Worm (Caenorhabditis elegans) whole organism, L2 larva: ENCODE results near the gene F20D6.10.

Experiments
- C34F6.9 ChIP-seq: fragments of 150-350 bp; optimal IDR thresholded peaks from 2 replicates; lab custom pipeline; 2014; ENCODE audit warnings: missing biosample characterization, missing genetic modification characterization
- R02D3.7 ChIP-seq: fragments of 150-350 bp; optimal IDR thresholded peaks from 2 replicates; lab custom pipeline; 2014; ENCODE audit warnings: missing biosample characterization, missing genetic modification characterization
- Y55F3AM.14 ChIP-seq: fragments of 200-800 bp; sonication (Bioruptor generic); optimal IDR thresholded peaks from 2 replicates; lab custom pipeline; 2018; ENCODE audit warnings: mild to moderate bottlenecking, missing genetic modification characterization, missing compliant biosample characterization
- ZK546.5 ChIP-seq: sonication (generic microtip); optimal IDR thresholded peaks from 2 replicates; lab custom pipeline; 2017; ENCODE audit warnings: missing biosample characterization, missing genetic modification characterization
- alr-1 ChIP-seq: fragments of 150-350 bp; optimal IDR thresholded peaks from 2 replicates; lab custom pipeline; 2014; ENCODE audit warnings: missing biosample characterization, missing genetic modification characterization
- aly-2 ChIP-seq: fragments of 150-350 bp; optimal IDR thresholded peaks from 2 replicates; lab custom pipeline; 2014; ENCODE audit warnings: missing biosample characterization, missing genetic modification characterization
- ama-1 ChIP-seq: fragments of 150-350 bp; optimal IDR thresholded peaks from 2 replicates; lab custom pipeline; 2018; ENCODE audit warnings: inconsistent platforms
- blmp-1 ChIP-seq: sonication (generic microtip); optimal IDR thresholded peaks from 2 replicates; lab custom pipeline; 2017; ENCODE audit warnings: missing genetic modification characterization, mild to moderate bottlenecking, missing compliant biosample characterization, antibody characterized with exemption, moderate library complexity; ENCODE audit not compliant: insufficient read depth
- ceh-16 ChIP-seq: fragments of 150-350 bp; optimal IDR thresholded peaks from 2 replicates; lab custom pipeline; 2014; ENCODE audit warnings: missing biosample characterization, missing genetic modification characterization
- ceh-82 ChIP-seq: fragments of 150-350 bp; optimal IDR thresholded peaks from 2 replicates; lab custom pipeline; 2014; ENCODE audit warnings: missing biosample characterization, missing genetic modification characterization
- crh-2 ChIP-seq: sonication (generic microtip); optimal IDR thresholded peaks from 2 replicates; lab custom pipeline; 2017; ENCODE audit warnings: missing biosample characterization, missing genetic modification characterization
- dmd-4 ChIP-seq: sonication (generic microtip); optimal IDR thresholded peaks from 2 replicates; lab custom pipeline; 2017; ENCODE audit warnings: missing biosample characterization, missing genetic modification characterization
- egl-27 ChIP-seq: sonication (generic microtip); optimal IDR thresholded peaks from 3 replicates; lab custom pipeline; 2017; ENCODE audit warnings: missing biosample characterization, missing genetic modification reagents, missing genetic modification characterization
- elt-1 ChIP-seq: fragments of 150-350 bp; optimal IDR thresholded peaks from 2 replicates; lab custom pipeline; 2014; ENCODE audit warnings: missing biosample characterization, missing genetic modification characterization
- fos-1 ChIP-seq: fragments of 150-350 bp; optimal IDR thresholded peaks from 2 replicates; lab custom pipeline; 2014; ENCODE audit warnings: missing biosample characterization, missing genetic modification characterization
- gmeb-1 ChIP-seq: fragments of 150-350 bp; optimal IDR thresholded peaks from 2 replicates; lab custom pipeline; 2014; ENCODE audit warnings: missing biosample characterization, missing genetic modification characterization
- lin-11 ChIP-seq: fragments of 150-350 bp; sonication (generic microtip); optimal IDR thresholded peaks from 2 replicates; lab custom pipeline; 2014; ENCODE audit warnings: missing biosample characterization, missing genetic modification characterization, inconsistent platforms, mixed read lengths
- lin-39 ChIP-seq: fragments of 150-350 bp; optimal IDR thresholded peaks from 2 replicates; lab custom pipeline; 2014; ENCODE audit warnings: missing biosample characterization, missing genetic modification reagents, missing genetic modification characterization
- lsy-2 ChIP-seq, 2 experiments: fragments of 150-350 bp in 1 of 2; sonication (generic microtip) in 1 of 2; optimal IDR thresholded peaks; 2 replicates each; lab custom pipeline; 2014 to 2017; ENCODE audit warnings: missing biosample characterization in 2 of 2, missing genetic modification characterization in 2 of 2
- mab-5 ChIP-seq: fragments of 150-350 bp; optimal IDR thresholded peaks from 2 replicates; lab custom pipeline; 2014; ENCODE audit warnings: missing biosample characterization, missing genetic modification characterization
- mdl-1 ChIP-seq, 2 experiments: fragments of 150-350 bp in 1 of 2; sonication (generic microtip) in 1 of 2; optimal IDR thresholded peaks; 2 replicates each; lab custom pipeline; 2017; ENCODE audit warnings: missing biosample characterization in 2 of 2, missing genetic modification characterization in 2 of 2
- nhr-237 ChIP-seq: fragments of 150-350 bp; optimal IDR thresholded peaks from 2 replicates; lab custom pipeline; 2014; ENCODE audit warnings: missing biosample characterization, missing genetic modification characterization
- nhr-6 ChIP-seq: fragments of 150-350 bp; optimal IDR thresholded peaks from 2 replicates; lab custom pipeline; 2014; ENCODE audit warnings: missing biosample characterization, missing genetic modification characterization
- nhr-77 ChIP-seq: fragments of 150-350 bp; optimal IDR thresholded peaks from 2 replicates; lab custom pipeline; 2014; ENCODE audit warnings: missing biosample characterization, missing genetic modification characterization
- peb-1 ChIP-seq: fragments of 150-350 bp; optimal IDR thresholded peaks from 2 replicates; lab custom pipeline; 2014; ENCODE audit warnings: missing biosample characterization, missing genetic modification characterization
- sem-4 ChIP-seq: fragments of 150-350 bp; optimal IDR thresholded peaks from 2 replicates; lab custom pipeline; 2014; ENCODE audit warnings: missing biosample characterization, missing genetic modification reagents, missing genetic modification characterization
- skn-1 ChIP-seq: sonication (generic microtip); optimal IDR thresholded peaks from 2 replicates; lab custom pipeline; 2017; ENCODE audit warnings: missing biosample characterization, missing genetic modification characterization
- sma-3 ChIP-seq: sonication (generic microtip); optimal IDR thresholded peaks from 2 replicates; lab custom pipeline; 2016; ENCODE audit warnings: missing genetic modification reagents, missing genetic modification characterization, missing compliant biosample characterization
- sma-9 ChIP-seq, 2 experiments: fragments of 150-350 bp in 1 of 2; sonication (generic microtip) in 1 of 2; optimal IDR thresholded peaks; 2 replicates each; lab custom pipeline; 2014 to 2016; ENCODE audit warnings: missing genetic modification characterization in 2 of 2, mild to moderate bottlenecking in 1 of 2, missing biosample characterization in 1 of 2, missing compliant biosample characterization in 1 of 2, missing genetic modification reagents in 1 of 2, moderate library complexity in 1 of 2
- snpc-4 ChIP-seq: fragments of 150-350 bp; optimal IDR thresholded peaks from 2 replicates; lab custom pipeline; 2014; ENCODE audit warnings: missing biosample characterization, missing genetic modification characterization
- unc-39 ChIP-seq: fragments of 150-350 bp; optimal IDR thresholded peaks from 2 replicates; lab custom pipeline; 2014; ENCODE audit warnings: missing biosample characterization, missing genetic modification characterization
- unc-55 ChIP-seq: fragments of 150-350 bp; sonication (generic microtip); optimal IDR thresholded peaks from 3 replicates; lab custom pipeline; 2014; ENCODE audit warnings: missing biosample characterization, missing genetic modification reagents, missing genetic modification characterization
- zag-1 ChIP-seq: fragments of 150-350 bp; optimal IDR thresholded peaks from 2 replicates; lab custom pipeline; 2014; ENCODE audit warnings: missing biosample characterization, missing genetic modification characterization
- ztf-1 ChIP-seq: fragments of 200-800 bp; sonication (Bioruptor generic); conservative IDR thresholded peaks from 2 replicates; pipeline ENCODE4 v1.3.6; 2022; ENCODE audit warnings: missing genetic modification characterization, missing compliant biosample characterization
- ztf-11 ChIP-seq: sonication (generic microtip); optimal IDR thresholded peaks from 2 replicates; lab custom pipeline; 2017; ENCODE audit warnings: missing biosample characterization, missing genetic modification characterization
- ztf-4 ChIP-seq: fragments of 150-350 bp; optimal IDR thresholded peaks from 2 replicates; lab custom pipeline; 2014; ENCODE audit warnings: missing biosample characterization, missing genetic modification characterization

Gene F20D6.10

DNA sequence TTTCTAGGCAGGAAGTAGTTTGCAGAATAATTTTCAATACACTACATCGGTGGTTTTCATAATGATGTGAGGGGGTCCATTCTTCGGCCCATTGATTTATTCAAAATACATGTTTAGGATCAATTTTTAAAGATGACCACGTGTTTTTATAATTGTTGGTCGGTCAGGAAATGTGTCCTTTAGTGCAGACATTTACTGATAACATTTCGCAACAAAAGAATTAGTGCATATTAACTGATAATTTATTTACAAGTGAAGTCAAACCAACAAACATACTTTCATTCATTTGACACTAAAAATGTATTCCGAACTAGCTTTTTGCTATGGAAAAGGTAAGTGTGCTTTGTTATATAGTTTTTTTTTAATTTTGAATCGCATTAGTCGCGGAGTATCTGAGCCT is 34.0 kb downstream of the F20D6.10 start, which contains the start of gene F20D6.5:
TSS of gene F20D6.5 (plus strand) at position 259 of the 400 bp plus-strand sequence.
- TF ChIP-seq unc-39 (tag; lab: Kevin White, UChicago) (no peak), nhr-6 (no peak), sma-9 (GFP tag; optimal IDR thresholded peaks at IDR 0.05; lab: Kevin White, UChicago) (peak; percentile 64), sma-9 (tag; optimal IDR thresholded peaks at IDR 0.05; lab: Kevin White, UChicago) (no peak), fos-1 (tag; lab: Kevin White, UChicago) (peak; percentile 18)
- TF ChIP-seq, all 48 proteins: peak for 2

DNA sequence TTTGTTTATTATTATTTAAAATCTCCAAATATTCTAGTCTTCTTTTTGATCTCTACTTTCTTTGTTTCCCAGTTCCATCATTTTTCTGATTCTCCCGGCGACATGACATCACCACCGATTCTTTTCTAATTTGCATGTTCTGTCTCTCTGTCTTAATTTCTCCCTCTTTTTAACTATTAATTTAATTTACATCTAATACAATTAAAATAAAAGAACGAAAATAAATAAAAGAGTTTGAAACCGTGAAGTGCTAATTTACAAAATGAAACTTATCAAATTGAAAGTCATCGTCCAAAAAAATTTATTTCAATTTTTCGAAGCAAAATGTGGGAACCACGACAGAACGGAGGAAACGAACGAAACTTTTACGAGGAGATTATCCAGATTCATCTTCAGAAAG is 36.1 kb downstream of the F20D6.10 start, which contains the start of gene F20D6.6:
TSS of gene F20D6.6 (plus strand) at position 301 of the 400 bp plus-strand sequence.
- TF ChIP-seq dmd-4 (no peak), snpc-4 (tag; lab: Kevin White, UChicago) (no peak), alr-1 (tag; lab: Kevin White, UChicago) (no peak), ceh-82 (tag; lab: Kevin White, UChicago) (no peak)

DNA sequence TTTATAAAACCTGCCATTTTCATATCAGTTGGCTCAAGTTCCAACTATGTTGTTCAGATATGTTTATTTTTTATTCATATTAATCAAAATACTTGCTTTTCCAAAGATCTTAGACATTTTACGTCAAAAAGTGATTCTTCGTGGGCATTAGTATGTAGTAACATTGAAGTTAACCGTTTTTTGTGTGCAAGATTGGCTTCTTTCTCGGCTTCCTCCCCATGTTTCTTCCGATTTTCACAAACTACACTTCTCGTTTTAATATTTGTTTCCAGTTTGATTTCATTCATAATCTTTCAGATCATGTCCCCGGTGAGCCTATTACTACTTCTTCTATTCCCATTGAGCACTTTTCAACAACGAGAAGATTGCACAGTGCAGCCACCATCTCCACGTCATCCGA is 38.3 kb downstream of the F20D6.10 start, which contains the start of gene sul-2:
TSS of gene sul-2 (plus strand) at position 301 of the 400 bp plus-strand sequence.
- no peak for TF ChIP-seq sma-9 (GFP tag; optimal IDR thresholded peaks at IDR 0.05; lab: Kevin White, UChicago)
- TF ChIP-seq sma-9 (tag; optimal IDR thresholded peaks at IDR 0.05; lab: Kevin White, UChicago), result no peak
- TF ChIP-seq ama-1 (lab: Kevin White, UChicago), result no peak
- no peak for TF ChIP-seq unc-55 (GFP tag; lab: Kevin White, UChicago)
- no peak for TF ChIP-seq alr-1 (tag; lab: Kevin White, UChicago)
- TF ChIP-seq nhr-237 (tag; lab: Kevin White, UChicago), result no peak
- TF ChIP-seq skn-1 (tag; lab: Kevin White, UChicago), result no peak
- TF ChIP-seq gmeb-1 (tag; lab: Kevin White, UChicago), result no peak
- TF ChIP-seq peb-1, result no peak
- TF ChIP-seq ztf-4, result no peak
- TF ChIP-seq Y55F3AM.14 (GFP tag; lab: Kevin White, UChicago), result no peak

DNA sequence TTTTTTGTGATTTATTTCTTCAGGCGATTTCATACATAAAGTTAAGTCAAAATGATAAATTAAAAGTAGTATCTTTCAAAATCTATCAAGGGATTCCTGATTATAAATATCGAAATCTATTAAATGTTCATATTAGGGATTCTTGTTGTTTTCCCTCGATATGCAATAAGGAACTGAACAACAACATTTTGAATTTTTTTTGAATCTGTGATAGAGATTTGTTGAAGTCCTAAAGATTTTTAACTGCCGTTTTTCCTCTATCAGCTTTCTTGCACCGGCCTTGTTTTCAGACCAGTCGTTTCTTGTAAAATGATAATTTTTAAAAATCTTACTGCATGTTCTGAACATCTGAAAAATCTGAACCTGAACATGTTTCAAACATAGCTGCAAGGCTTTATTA is 40.0 kb downstream of the F20D6.10 start:
- TF ChIP-seq egl-27 (tag; lab: Kevin White, UChicago), result no peak
- TF ChIP-seq skn-1 (tag; lab: Kevin White, UChicago), result no peak
- no peak for TF ChIP-seq aly-2 (tag; lab: Kevin White, UChicago)
- TF ChIP-seq ZK546.5 (tag; lab: Kevin White, UChicago), result no peak
- no peak for TF ChIP-seq mab-5 (tag; lab: Kevin White, UChicago)
- TF ChIP-seq gmeb-1 (tag; lab: Kevin White, UChicago), result no peak
- TF ChIP-seq lsy-2 (tag; optimal IDR thresholded peaks at IDR 0.05; lab: Kevin White, UChicago), result no peak
- TF ChIP-seq blmp-1 (tag; lab: Kevin White, UChicago), result no peak
- no peak for TF ChIP-seq nhr-237 (tag; lab: Kevin White, UChicago)
- TF ChIP-seq mdl-1 (tag; optimal IDR thresholded peaks at IDR 0.05; lab: Kevin White, UChicago), result no peak
- TF ChIP-seq ceh-16, result no peak
- no peak for TF ChIP-seq elt-1 (tag; lab: Kevin White, UChicago)
- TF ChIP-seq nhr-77, result no peak
- TF ChIP-seq lin-39, result no peak
- TF ChIP-seq zag-1 (tag; lab: Kevin White, UChicago), result no peak

DNA sequence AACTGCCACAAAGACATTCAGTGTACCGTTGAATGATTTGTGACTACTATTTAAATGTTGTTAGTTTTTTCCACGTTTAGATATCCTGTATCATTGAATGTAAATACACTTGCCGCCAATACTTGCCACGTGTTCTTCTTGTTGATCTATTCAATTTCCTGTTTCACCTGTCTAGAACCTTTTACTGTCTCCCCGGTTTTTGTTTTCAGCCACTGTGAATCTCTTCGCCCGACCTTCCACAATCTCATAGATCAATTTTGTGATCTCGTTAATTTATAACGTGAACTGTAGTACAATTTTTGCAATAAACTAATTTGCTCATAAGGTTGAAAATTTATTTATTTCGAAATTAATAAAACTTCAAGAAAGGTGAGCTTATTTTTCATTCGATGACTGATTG is 50.4 kb downstream of the F20D6.10 start, which contains the start of gene D1014.13:
TSS of gene D1014.13 (plus strand) at position 301 of the 400 bp plus-strand sequence.
- TF ChIP-seq egl-27 (tag; lab: Kevin White, UChicago), result no peak
- no peak for TF ChIP-seq sma-3
- TF ChIP-seq unc-39 (tag; lab: Kevin White, UChicago), result no peak
- TF ChIP-seq R02D3.7 (tag; lab: Kevin White, UChicago), result no peak
- TF ChIP-seq ama-1 (lab: Kevin White, UChicago), result no peak
- no peak for TF ChIP-seq snpc-4 (tag; lab: Kevin White, UChicago)

DNA sequence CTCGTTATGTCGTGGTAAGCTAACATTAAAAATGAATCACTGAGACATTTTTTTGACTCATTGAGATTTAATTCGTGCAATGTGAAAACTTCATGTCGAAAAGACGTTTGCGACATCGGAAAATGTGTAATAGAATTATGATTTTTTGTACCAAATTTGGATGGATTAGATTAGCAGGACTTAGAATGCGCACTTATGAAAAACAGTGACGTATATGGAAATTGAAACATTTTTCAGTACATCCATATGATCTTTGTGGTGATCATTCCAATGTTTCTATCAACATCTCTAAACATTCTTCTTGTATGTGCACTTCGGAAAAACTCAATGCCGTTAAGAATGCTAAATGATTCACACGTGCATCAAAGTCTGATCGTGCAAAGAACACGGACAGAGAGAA is 51.2 kb downstream of the F20D6.10 start:
- TF ChIP-seq lin-11 (tag; lab: Kevin White, UChicago), result no peak
- no peak for TF ChIP-seq R02D3.7 (tag; lab: Kevin White, UChicago)
- no peak for TF ChIP-seq C34F6.9 (tag; lab: Kevin White, UChicago)
- no peak for TF ChIP-seq Y55F3AM.14 (GFP tag; lab: Kevin White, UChicago)
- TF ChIP-seq elt-1 (tag; lab: Kevin White, UChicago), result no peak
- TF ChIP-seq ztf-1 (GFP tag; lab: Robert Waterston, UW), result no peak
- no peak for TF ChIP-seq sem-4 (tag; lab: Kevin White, UChicago)
- no peak for TF ChIP-seq crh-2 (tag; lab: Kevin White, UChicago)
- TF ChIP-seq sma-3, result no peak
- no peak for TF ChIP-seq nhr-77
- no peak for TF ChIP-seq ztf-11
- no peak for TF ChIP-seq unc-55 (GFP tag; lab: Kevin White, UChicago)
- no peak for TF ChIP-seq sma-9 (GFP tag; optimal IDR thresholded peaks at IDR 0.05; lab: Kevin White, UChicago)
- no peak for TF ChIP-seq sma-9 (tag; optimal IDR thresholded peaks at IDR 0.05; lab: Kevin White, UChicago)
- TF ChIP-seq ztf-4, result no peak
- TF ChIP-seq blmp-1 (tag; lab: Kevin White, UChicago), result no peak
- TF ChIP-seq lsy-2 (tag; optimal IDR thresholded peaks at IDR 0.05; lab: Kevin White, UChicago), result no peak
- no peak for TF ChIP-seq gmeb-1 (tag; lab: Kevin White, UChicago)
- TF ChIP-seq unc-39 (tag; lab: Kevin White, UChicago), result no peak
- TF ChIP-seq, all 48 proteins: peak for 0
